Worm (Caenorhabditis elegans) whole organism, L4 larva: ENCODE data around the gene cyld-1.

ENCODE experiments used
- F49E8.2 ChIP-seq: sonication (generic microtip); optimal IDR thresholded peaks from 2 replicates; lab custom pipeline; 2016; ENCODE audit warnings: missing compliant biosample characterization, mild to moderate bottlenecking, missing genetic modification characterization, borderline replicate concordance
- R02D3.7 ChIP-seq: fragments of 150-350 bp; sonication (generic microtip); optimal IDR thresholded peaks from 3 replicates; lab custom pipeline; 2014; ENCODE audit warnings: missing biosample characterization, missing genetic modification characterization
- Y48G9A.11 ChIP-seq: fragments of 200-800 bp; sonication (Bioruptor generic); IDR thresholded peaks from 2 replicates; pipeline ENCODE4 v1.3.6; 2022; ENCODE audit warnings: missing genetic modification reagents, missing genetic modification characterization, missing compliant biosample characterization
- Y5F2A.4 ChIP-seq: fragments of 200-800 bp; sonication (Bioruptor generic); optimal IDR thresholded peaks from 2 replicates; lab custom pipeline; 2018; ENCODE audit warnings: mild to moderate bottlenecking, missing genetic modification characterization, missing compliant biosample characterization
- attf-4 ChIP-seq: sonication (generic microtip); optimal IDR thresholded peaks from 3 replicates; lab custom pipeline; 2017; ENCODE audit warnings: missing biosample characterization, missing genetic modification characterization
- ceh-44 ChIP-seq: fragments of 200-800 bp; sonication (Bioruptor generic); IDR thresholded peaks from 2 replicates; pipeline ENCODE4 v1.3.6; 2022; ENCODE audit warnings: missing genetic modification reagents, missing genetic modification characterization, missing compliant biosample characterization
- ces-1 ChIP-seq: fragments of 150-350 bp; sonication (generic microtip); optimal IDR thresholded peaks from 4 replicates; lab custom pipeline; 2014; ENCODE audit warnings: missing biosample characterization, missing genetic modification reagents, missing genetic modification characterization
- ctbp-1 ChIP-seq: fragments of 200-800 bp; sonication (Bioruptor generic); IDR thresholded peaks from 2 replicates; pipeline ENCODE4 v1.3.6; 2022; ENCODE audit warnings: missing genetic modification reagents, missing genetic modification characterization, missing compliant biosample characterization
- daf-16 ChIP-seq, 3 experiments: sonication (generic microtip); optimal IDR thresholded peaks; 2 replicates each; lab custom pipeline; 2016 to 2017; ENCODE audit warnings: missing genetic modification characterization in 3 of 3, missing genetic modification reagents in 3 of 3, mild to moderate bottlenecking in 2 of 3, missing compliant biosample characterization in 2 of 3, missing biosample characterization in 1 of 3, moderate library complexity in 1 of 3
- dmd-6 ChIP-seq: fragments of 200-800 bp; sonication (Bioruptor generic); IDR thresholded peaks from 2 replicates; pipeline ENCODE4 v1.3.6; 2022; ENCODE audit warnings: missing genetic modification reagents, missing genetic modification characterization, missing compliant biosample characterization
- dmd-8 ChIP-seq: fragments of 200-800 bp; sonication (Bioruptor generic); IDR thresholded peaks from 2 replicates; pipeline ENCODE4 v1.3.6; 2022; ENCODE audit warnings: missing genetic modification characterization, missing compliant biosample characterization
- duxl-1 ChIP-seq: sonication (generic microtip); optimal IDR thresholded peaks from 2 replicates; lab custom pipeline; 2016; ENCODE audit warnings: mild to moderate bottlenecking, missing genetic modification characterization, moderate library complexity, missing compliant biosample characterization; ENCODE audit not compliant: poor library complexity
- dve-1 ChIP-seq: sonication (generic microtip); optimal IDR thresholded peaks from 2 replicates; lab custom pipeline; 2017; ENCODE audit warnings: antibody characterized with exemption, mild to moderate bottlenecking, missing genetic modification characterization, missing compliant biosample characterization; ENCODE audit not compliant: insufficient read depth
- hif-1 ChIP-seq, 2 experiments: sonication (generic microtip); optimal IDR thresholded peaks; 2 replicates each; lab custom pipeline; 2016 to 2017; ENCODE audit warnings: missing compliant biosample characterization in 2 of 2, missing genetic modification characterization in 2 of 2, missing genetic modification reagents in 2 of 2, missing genotype in 2 of 2, mild to moderate bottlenecking in 1 of 2
- hlh-30 ChIP-seq: sonication (generic microtip); optimal IDR thresholded peaks from 2 replicates; lab custom pipeline; 2017; ENCODE audit warnings: antibody characterized with exemption, mild to moderate bottlenecking, missing genetic modification characterization, missing compliant biosample characterization; ENCODE audit not compliant: insufficient read depth
- hmg-1.1 ChIP-seq: fragments of 200-800 bp; sonication (Bioruptor generic); IDR thresholded peaks from 2 replicates; pipeline ENCODE4 v1.3.6; 2022; ENCODE audit warnings: missing genetic modification reagents, missing genetic modification characterization, missing compliant biosample characterization
- lir-3 ChIP-seq: sonication (generic microtip); optimal IDR thresholded peaks from 2 replicates; lab custom pipeline; 2016; ENCODE audit warnings: mild to moderate bottlenecking, missing genetic modification characterization, missing compliant biosample characterization
- lsy-2 ChIP-seq, 2 experiments: fragments of 150-350 bp in 1 of 2; sonication (generic microtip) in 1 of 2; optimal IDR thresholded peaks; 2 replicates each; lab custom pipeline; 2014 to 2017; ENCODE audit warnings: missing biosample characterization in 2 of 2, missing genetic modification characterization in 2 of 2
- mep-1 ChIP-seq: fragments of 150-350 bp; sonication (generic microtip); optimal IDR thresholded peaks from 3 replicates; lab custom pipeline; 2014; ENCODE audit warnings: missing biosample characterization, missing genetic modification characterization
- mxl-2 ChIP-seq: fragments of 200-800 bp; sonication (Bioruptor generic); conservative IDR thresholded peaks from 2 replicates; pipeline ENCODE4 v1.3.6; 2022; ENCODE audit warnings: missing genetic modification reagents, missing genetic modification characterization, missing compliant biosample characterization
- mxl-3 ChIP-seq: fragments of 200-800 bp; sonication (Bioruptor generic); optimal IDR thresholded peaks from 2 replicates; lab custom pipeline; 2018; ENCODE audit warnings: mild to moderate bottlenecking, missing genetic modification characterization, missing compliant biosample characterization
- nhr-10 ChIP-seq: fragments of 150-350 bp; optimal IDR thresholded peaks from 2 replicates; lab custom pipeline; 2014; ENCODE audit warnings: missing biosample characterization, missing genetic modification characterization
- nhr-28 ChIP-seq: fragments of 150-350 bp; optimal IDR thresholded peaks from 2 replicates; lab custom pipeline; 2014; ENCODE audit warnings: missing biosample characterization, missing genetic modification characterization
- nhr-42 ChIP-seq: fragments of 200-800 bp; sonication (Bioruptor generic); IDR thresholded peaks from 2 replicates; pipeline ENCODE4 v1.3.6; 2022; ENCODE audit warnings: missing genetic modification characterization, missing compliant biosample characterization
- nhr-48 ChIP-seq: sonication (generic microtip); optimal IDR thresholded peaks from 2 replicates; lab custom pipeline; 2016; ENCODE audit warnings: mild to moderate bottlenecking, missing genetic modification characterization, missing compliant biosample characterization
- nhr-6 ChIP-seq: fragments of 150-350 bp; optimal IDR thresholded peaks from 2 replicates; lab custom pipeline; 2014; ENCODE audit warnings: missing biosample characterization, missing genetic modification characterization
- nhr-76 ChIP-seq: fragments of 150-350 bp; optimal IDR thresholded peaks from 2 replicates; lab custom pipeline; 2014; ENCODE audit warnings: missing biosample characterization, missing genetic modification characterization
- nhr-77 ChIP-seq: fragments of 150-350 bp; optimal IDR thresholded peaks from 2 replicates; lab custom pipeline; 2014; ENCODE audit warnings: missing biosample characterization, missing genetic modification characterization
- pqm-1 ChIP-seq: sonication (generic microtip); optimal IDR thresholded peaks from 2 replicates; lab custom pipeline; 2017; ENCODE audit warnings: missing biosample characterization, missing genetic modification characterization
- rbr-2 ChIP-seq: sonication (generic microtip); optimal IDR thresholded peaks from 2 replicates; lab custom pipeline; 2016; ENCODE audit warnings: missing genotype, missing genetic modification characterization, missing compliant biosample characterization
- sdz-12 ChIP-seq: fragments of 200-800 bp; sonication (Bioruptor generic); optimal IDR thresholded peaks from 2 replicates; lab custom pipeline; 2018; ENCODE audit warnings: mild to moderate bottlenecking, missing genetic modification characterization, missing compliant biosample characterization
- skn-1 ChIP-seq: fragments of 150-350 bp; optimal IDR thresholded peaks from 2 replicates; lab custom pipeline; 2014; ENCODE audit warnings: missing biosample characterization, missing genetic modification characterization
- spr-3 ChIP-seq: fragments of 200-800 bp; sonication (Bioruptor generic); optimal IDR thresholded peaks from 2 replicates; lab custom pipeline; 2018; ENCODE audit warnings: mild to moderate bottlenecking, missing genetic modification characterization, missing compliant biosample characterization
- unc-130 ChIP-seq: sonication (generic microtip); optimal IDR thresholded peaks from 2 replicates; lab custom pipeline; 2016; ENCODE audit warnings: missing genetic modification reagents, missing genetic modification characterization, missing compliant biosample characterization
- unc-62 ChIP-seq, 3 experiments: fragments of 150-350 bp in 1 of 3; sonication (generic microtip); optimal IDR thresholded peaks in 2 of 3; peaks in 1 of 3; 1 replicate in 1 of 3; 2 replicates in 2 of 3; lab custom pipeline; 2014 to 2017; ENCODE audit warnings: missing biosample characterization in 3 of 3, missing genetic modification characterization in 3 of 3, missing genetic modification reagents in 3 of 3, missing genotype in 1 of 3
- zag-1 ChIP-seq: fragments of 150-350 bp; optimal IDR thresholded peaks from 2 replicates; lab custom pipeline; 2014; ENCODE audit warnings: missing biosample characterization, missing genetic modification characterization
- zfp-3 ChIP-seq: fragments of 200-800 bp; sonication (Bioruptor generic); conservative IDR thresholded peaks from 2 replicates; pipeline ENCODE4 v1.3.6; 2022; ENCODE audit warnings: missing genetic modification reagents, missing genetic modification characterization, missing compliant biosample characterization
- zip-2 ChIP-seq: fragments of 150-350 bp; optimal IDR thresholded peaks from 2 replicates; lab custom pipeline; 2014; ENCODE audit warnings: missing biosample characterization, missing genetic modification characterization
- ztf-11 ChIP-seq: fragments of 150-350 bp; optimal IDR thresholded peaks from 2 replicates; lab custom pipeline; 2014; ENCODE audit warnings: missing biosample characterization, missing genetic modification characterization

Gene cyld-1

ce11 chrIII:9905307-9905706, 5.2 kb downstream of the cyld-1 start (continued):
- peak in 1 of 2 experiments; percentile 11 for TF ChIP-seq hif-1 (tag; optimal IDR thresholded peaks at IDR 0.05; lab: Kevin White, UChicago)
- TF ChIP-seq nhr-76 (tag; lab: Kevin White, UChicago) = no peak
- TF ChIP-seq F49E8.2 (tag; lab: Kevin White, UChicago) = no peak
- no peak for TF ChIP-seq mxl-2 (GFP tag; lab: Robert Waterston, UW)
- no peak for TF ChIP-seq nhr-42 (GFP tag; lab: Robert Waterston, UW)
- TF ChIP-seq Y5F2A.4 = no peak
- TF ChIP-seq zfp-3 = no peak
- TF ChIP-seq nhr-10 (tag; lab: Kevin White, UChicago) = no peak
- TF ChIP-seq Y48G9A.11 (GFP tag; lab: Robert Waterston, UW) = no peak
- no peak for TF ChIP-seq unc-130
- TF ChIP-seq dmd-8 (GFP tag; lab: Robert Waterston, UW) = no peak
- TF ChIP-seq nhr-6 (tag; lab: Kevin White, UChicago) = no peak
- TF ChIP-seq hmg-1.1 (GFP tag; lab: Robert Waterston, UW) = 0 out of 2 replicates have a peak, but pooled peaks have one; percentile 51
- TF ChIP-seq mxl-3 (GFP tag; lab: Kevin White, UChicago) = no peak
- 0 out of 2 replicates have a peak, but pooled peaks have one; percentile 44 for TF ChIP-seq ctbp-1 (GFP tag; lab: Robert Waterston, UW)
- no peak for TF ChIP-seq lir-3 (tag; lab: Kevin White, UChicago)
- peak; percentile 73 for TF ChIP-seq ces-1
- no peak for TF ChIP-seq nhr-28
- no peak for TF ChIP-seq R02D3.7 (tag; lab: Kevin White, UChicago)
- no peak for TF ChIP-seq nhr-48 (tag; lab: Kevin White, UChicago)
- no peak for TF ChIP-seq duxl-1 (tag; lab: Kevin White, UChicago)
- no peak for TF ChIP-seq spr-3 (GFP tag; lab: Kevin White, UChicago)
- no peak for TF ChIP-seq sdz-12 (GFP tag; lab: Kevin White, UChicago)
- TF ChIP-seq hlh-30 (tag; lab: Kevin White, UChicago) = peak; percentile 80
- TF ChIP-seq ceh-44 = no peak
- TF ChIP-seq skn-1 (tag; lab: Kevin White, UChicago) = no peak
- no peak for TF ChIP-seq ztf-11 (tag; lab: Kevin White, UChicago)
- TF ChIP-seq nhr-77 (tag; lab: Kevin White, UChicago) = no peak
- peak; percentile 47 for TF ChIP-seq rbr-2 (tag; lab: Kevin White, UChicago)
- no peak for TF ChIP-seq attf-4

DNA sequence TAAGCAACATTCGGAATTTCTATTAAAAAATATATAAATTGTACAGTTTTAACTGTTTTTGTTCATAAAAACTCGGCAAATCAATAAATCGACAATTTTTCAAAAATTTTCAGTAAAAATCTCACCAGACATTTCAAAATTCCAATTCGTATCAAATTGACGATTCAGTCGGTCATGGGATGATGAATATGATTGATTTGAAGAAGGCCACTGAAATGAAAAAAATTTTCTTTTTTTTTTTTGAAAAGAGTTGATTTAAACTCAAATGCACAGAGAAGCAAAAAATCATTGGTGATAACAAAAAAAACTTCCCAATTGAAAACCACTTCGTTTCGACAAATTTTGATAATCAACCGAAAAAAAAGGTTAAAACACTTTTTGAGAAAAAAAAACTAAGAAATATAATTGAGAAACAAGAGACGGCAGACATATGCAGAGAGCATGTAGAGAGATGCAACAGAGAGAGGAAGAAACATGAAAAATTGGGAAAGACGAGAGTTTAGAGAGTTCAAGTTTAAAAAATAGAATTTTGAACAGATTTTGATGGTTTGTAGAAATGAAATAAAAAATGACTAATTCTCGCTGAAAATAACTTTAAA, 6.7 kb downstream of the cyld-1 start:
- TF ChIP-seq zag-1 (tag; lab: Kevin White, UChicago) (no peak), nhr-6 (tag; lab: Kevin White, UChicago) (peak; percentile 6), unc-62 (GFP tag; optimal IDR thresholded peaks at IDR 0.05 in 1 of 2; lab: Kevin White, UChicago) (peak in 1 of 2 experiments; percentile 91), unc-62 (tag; optimal IDR thresholded peaks at IDR 0.05; lab: Kevin White, UChicago) (no peak), spr-3 (GFP tag; lab: Kevin White, UChicago) (no peak), lsy-2 (tag; optimal IDR thresholded peaks at IDR 0.05; lab: Kevin White, UChicago) (peak in 1 of 2 experiments; percentile 1), nhr-77 (tag; lab: Kevin White, UChicago) (peak; percentile 9), nhr-28 (peak; percentile 33), hlh-30 (tag; lab: Kevin White, UChicago) (peak; percentile 33), mep-1 (tag; lab: Kevin White, UChicago) (peak; percentile 44), dmd-6 (GFP tag; lab: Robert Waterston, UW) (peak; percentile 70), dve-1 (tag; lab: Kevin White, UChicago) (peak; percentile 65), daf-16 (GFP tag; optimal IDR thresholded peaks at IDR 0.05; lab: Kevin White, UChicago) (no peak), daf-16 (tag; optimal IDR thresholded peaks at IDR 0.05; lab: Kevin White, UChicago) (peak; percentile 36), pqm-1 (tag; lab: Kevin White, UChicago) (peak; percentile 47), zip-2 (tag; lab: Kevin White, UChicago) (no peak)
